Worm (Caenorhabditis elegans) whole organism, midembryonic: Measurements from ENCODE around the gene clec-251.

ENCODE experiments used
- T22C8.4 ChIP-seq: fragments of 200-800 bp; sonication (Bioruptor generic); IDR thresholded peaks from 2 replicates; pipeline ENCODE4 v1.3.6; 2022; ENCODE audit warnings: missing genetic modification characterization, missing compliant biosample characterization
- flt-1 ChIP-seq: fragments of 200-800 bp; sonication (Bioruptor generic); IDR thresholded peaks from 2 replicates; pipeline ENCODE4 v1.3.6; 2022; ENCODE audit warnings: missing genetic modification characterization, missing compliant biosample characterization
- med-1 ChIP-seq: sonication (generic microtip); optimal IDR thresholded peaks from 2 replicates; lab custom pipeline; 2017; ENCODE audit warnings: missing genetic modification characterization, mild to moderate bottlenecking, missing compliant biosample characterization, antibody characterized with exemption, missing genetic modification reagents; ENCODE audit not compliant: insufficient read depth

DNA sequence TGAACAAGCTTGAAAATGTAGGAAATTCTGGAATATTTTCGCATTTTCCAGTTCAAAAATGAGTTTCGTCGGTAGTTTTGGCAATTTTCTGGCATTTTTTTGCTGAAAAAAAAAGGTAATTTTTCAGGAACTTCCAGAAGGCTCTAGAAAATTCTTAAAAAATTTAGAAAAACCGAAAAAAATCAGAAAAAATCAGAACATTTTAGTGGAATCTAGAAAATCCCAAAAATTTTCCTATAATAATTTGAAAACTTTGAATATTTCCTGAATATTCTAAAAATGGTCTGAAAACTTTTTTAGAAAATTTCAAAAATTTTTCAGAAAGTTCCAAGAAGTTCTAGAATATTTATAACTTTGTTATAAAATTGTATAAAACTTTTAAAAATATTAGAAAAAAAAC is 39.9 kb upstream of the clec-251 start, which contains the start of gene Y17D7B.3:
- TF ChIP-seq med-1 (GFP tag; lab: Kevin White, UChicago) (no peak), flt-1 (no peak), T22C8.4 (GFP tag; lab: Robert Waterston, UW) (no peak)
